Fruit fly (Drosophila melanogaster) whole organism, pupa: ENCODE measurements around the gene h-cup.

Experiments used
- CG12605 ChIP-seq: fragments of 200-800 bp; sonication (Bioruptor generic); IDR thresholded peaks from 2 replicates; pipeline ENCODE4 v1.3.6; 2022; ENCODE audit warnings: missing biosample characterization, missing genetic modification characterization
- CG13204 ChIP-seq: fragments of 200-800 bp; sonication (Bioruptor generic); optimal IDR thresholded peaks from 2 replicates; lab custom pipeline; 2018; ENCODE audit warnings: missing biosample characterization, mild to moderate bottlenecking, missing genetic modification characterization, moderate library complexity
- CG14655 ChIP-seq: fragments of 200-800 bp; sonication (Bioruptor generic); optimal IDR thresholded peaks from 3 replicates; lab custom pipeline; 2017; ENCODE audit warnings: mild to moderate bottlenecking, missing biosample characterization, missing genetic modification reagents, missing genetic modification characterization
- EcR ChIP-seq: fragments of 200-800 bp; sonication (Bioruptor generic); optimal IDR thresholded peaks from 3 replicates; lab custom pipeline; 2019; ENCODE audit warnings: missing biosample characterization, missing genetic modification characterization, mild to moderate bottlenecking, moderate library complexity, missing genetic modification reagents

dm6 chr3R:15371833-15372232 is 10.9 kb downstream of the h-cup start, which contains the start of the genes Ccm3 and CG6136:
- TF ChIP-seq CG13204 (GFP tag; lab: Kevin White, UChicago) (no peak), EcR (GFP tag; lab: Kevin White, UChicago) (no peak), CG12605 (no peak), CG14655 (GFP tag; lab: Kevin White, UChicago) (no peak)
